Worm (Caenorhabditis elegans): ENCODE data around the gene C29F3.3.

Gene C29F3.3

DNA sequence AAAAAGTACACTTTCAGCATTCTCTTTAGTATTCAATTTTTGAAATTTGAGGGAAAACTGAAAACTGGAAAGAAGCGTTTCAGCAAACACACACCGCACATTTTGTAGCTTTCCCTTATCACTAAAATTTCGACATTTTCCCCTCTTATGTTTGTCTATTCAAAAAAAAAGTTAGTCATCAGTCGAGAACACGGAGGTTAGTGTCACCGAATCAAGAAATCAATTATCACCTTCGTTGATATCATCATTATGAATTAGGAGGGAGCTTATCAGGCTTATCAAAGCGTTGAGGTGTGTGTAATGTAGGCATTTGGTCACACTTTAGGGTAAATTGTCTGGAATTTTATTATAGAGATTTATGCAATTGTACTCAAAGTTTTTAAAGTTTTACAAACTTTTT lies 48.6 kb downstream of the C29F3.3 start, which contains the start of gene cpr-3 (continued):
- TF ChIP-seq elt-2 (tag; optimal IDR thresholded peaks at IDR 0.05): peak; percentile 100
- no peak for TF ChIP-seq fkh-8 (tag; optimal IDR thresholded peaks at IDR 0.05)
- no peak for TF ChIP-seq C04F5.9 (tag; optimal IDR thresholded peaks at IDR 0.05)
- no peak for TF ChIP-seq fkh-10 (GFP tag; optimal IDR thresholded peaks at IDR 0.05)
- no peak for TF ChIP-seq fkh-4 (tag; optimal IDR thresholded peaks at IDR 0.05; ENCODE audit: borderline replicate concordance)
- no peak for TF ChIP-seq efl-3 (GFP tag; optimal IDR thresholded peaks at IDR 0.05)
- TF ChIP-seq lin-39 (tag; optimal IDR thresholded peaks at IDR 0.05): no peak
- no peak for TF ChIP-seq ets-5 (GFP tag; IDR thresholded peaks at IDR 0.05)
- TF ChIP-seq Y116A8C.19 (tag; optimal IDR thresholded peaks at IDR 0.05; ENCODE audit: borderline replicate concordance): no peak
- TF ChIP-seq elt-3 (tag; optimal IDR thresholded peaks at IDR 0.05): no peak
- TF ChIP-seq tlp-1 (tag; optimal IDR thresholded peaks at IDR 0.05): peak; percentile 83
- no peak for TF ChIP-seq lir-3 (tag; optimal IDR thresholded peaks at IDR 0.05; ENCODE audit: poor library complexity)
- TF ChIP-seq ceh-82 (tag; optimal IDR thresholded peaks at IDR 0.05): no peak
- TF ChIP-seq nhr-20 (tag; optimal IDR thresholded peaks at IDR 0.05): peak; percentile 52
- TF ChIP-seq F16B12.6 (tag; optimal IDR thresholded peaks at IDR 0.05): no peak
- TF ChIP-seq zip-4 (GFP tag; optimal IDR thresholded peaks at IDR 0.05): no peak
- TF ChIP-seq lin-13 (GFP tag; optimal IDR thresholded peaks at IDR 0.05): no peak
- TF ChIP-seq tbx-2 (tag; optimal IDR thresholded peaks at IDR 0.05): no peak
- no peak for TF ChIP-seq nhr-84 (tag; optimal IDR thresholded peaks at IDR 0.05)
- no peak for TF ChIP-seq skn-1 (tag; optimal IDR thresholded peaks at IDR 0.05)
- TF ChIP-seq sox-4 (tag; optimal IDR thresholded peaks at IDR 0.05): no peak
- TF ChIP-seq nhr-28 (tag; optimal IDR thresholded peaks at IDR 0.05): no peak
- peak; percentile 30 for TF ChIP-seq nhr-71 (tag; optimal IDR thresholded peaks at IDR 0.05)
- no peak for TF ChIP-seq nhr-76 (tag; optimal IDR thresholded peaks at IDR 0.05)
